Fruit fly (Drosophila melanogaster) whole organism, embryonic: ENCODE measurements around the gene CG43618.
A peak's percentile ranks its signal among the peaks of the same experiment; 100 is the strongest.

ENCODE experiments used
- Adf1 ChIP-seq: fragments of 200-800 bp; sonication (Bioruptor generic); IDR thresholded peaks from 2 replicates; pipeline ENCODE4 v1.3.6; 2022; ENCODE audit warnings: missing biosample characterization, missing genetic modification characterization
- B-H2 ChIP-seq: fragments of 200-800 bp; sonication (Bioruptor generic); optimal IDR thresholded peaks from 2 replicates; lab custom pipeline; 2018; ENCODE audit warnings: missing biosample characterization, mild to moderate bottlenecking, missing genetic modification characterization
- CG10147 ChIP-seq: fragments of 200-800 bp; sonication (Bioruptor generic); optimal IDR thresholded peaks from 2 replicates; lab custom pipeline; 2019; ENCODE audit warnings: missing biosample characterization, mild to moderate bottlenecking, missing genetic modification characterization, moderate library complexity
- CG10267 ChIP-seq: fragments of 200-800 bp; sonication (Bioruptor generic); optimal IDR thresholded peaks from 2 replicates; lab custom pipeline; 2018; ENCODE audit warnings: missing biosample characterization, mild to moderate bottlenecking, missing genetic modification characterization, moderate library complexity
- CG10543 ChIP-seq: fragments of 200-800 bp; sonication (Bioruptor generic); optimal IDR thresholded peaks from 3 replicates; lab custom pipeline; 2017; ENCODE audit warnings: missing biosample characterization, mild to moderate bottlenecking, missing genetic modification characterization, moderate library complexity
- CG12659 ChIP-seq: fragments of 200-800 bp; sonication (Bioruptor generic); optimal IDR thresholded peaks from 3 replicates; lab custom pipeline; 2017; ENCODE audit warnings: mild to moderate bottlenecking, missing biosample characterization, missing genetic modification reagents, missing genetic modification characterization
- CG17829 ChIP-seq: fragments of 200-800 bp; optimal IDR thresholded peaks from 2 replicates; lab custom pipeline; 2019; ENCODE audit warnings: missing biosample characterization, mild to moderate bottlenecking, missing genetic modification characterization, moderate library complexity
- CG2116 ChIP-seq: fragments of 200-800 bp; sonication (Bioruptor generic); optimal IDR thresholded peaks from 3 replicates; lab custom pipeline; 2018; ENCODE audit warnings: missing biosample characterization, mild to moderate bottlenecking, missing genetic modification characterization
- CG32532 ChIP-seq: fragments of 200-800 bp; sonication (Bioruptor generic); IDR thresholded peaks from 2 replicates; pipeline ENCODE4 v1.3.6; 2022; ENCODE audit warnings: missing biosample characterization, missing genetic modification characterization
- CG3995 ChIP-seq: fragments of 200-800 bp; sonication (Bioruptor generic); optimal IDR thresholded peaks from 3 replicates; lab custom pipeline; 2016; ENCODE audit warnings: missing biosample characterization, missing genetic modification characterization
- CG6175 ChIP-seq: fragments of 200-800 bp; sonication (Bioruptor generic); IDR thresholded peaks from 3 replicates; pipeline ENCODE4 v1.3.6; 2022; ENCODE audit warnings: missing biosample characterization, missing genetic modification characterization
- CG7786 ChIP-seq: fragments of 200-800 bp; sonication (Bioruptor generic); optimal IDR thresholded peaks from 2 replicates; lab custom pipeline; 2016; ENCODE audit warnings: missing biosample characterization, missing genetic modification characterization
- CG8478 ChIP-seq: fragments of >200 bp; optimal IDR thresholded peaks from 2 replicates; lab custom pipeline; 2018
- CG8924 ChIP-seq: fragments of 200-800 bp; optimal IDR thresholded peaks from 3 replicates; lab custom pipeline; 2019; ENCODE audit warnings: missing biosample characterization, mild to moderate bottlenecking, missing genetic modification characterization, moderate library complexity
- CG9876 ChIP-seq: fragments of 200-800 bp; sonication (Bioruptor generic); optimal IDR thresholded peaks from 2 replicates; lab custom pipeline; 2016; ENCODE audit warnings: missing biosample characterization, missing genetic modification characterization
- Dp ChIP-seq: fragments of 200-800 bp; sonication (Bioruptor generic); optimal IDR thresholded peaks from 2 replicates; lab custom pipeline; 2018; ENCODE audit warnings: missing biosample characterization, mild to moderate bottlenecking, missing genetic modification characterization, moderate library complexity
- Elba2 ChIP-seq: fragments of 200-800 bp; sonication (Bioruptor generic); optimal IDR thresholded peaks from 3 replicates; lab custom pipeline; 2016; ENCODE audit warnings: missing biosample characterization, missing genetic modification characterization
- Fer1 ChIP-seq: fragments of 200-800 bp; sonication (Bioruptor generic); optimal IDR thresholded peaks from 2 replicates; lab custom pipeline; 2017; ENCODE audit warnings: missing biosample characterization, mild to moderate bottlenecking, missing genetic modification characterization
- Lhr ChIP-seq: fragments of 200-800 bp; sonication (Bioruptor generic); optimal IDR thresholded peaks from 3 replicates; lab custom pipeline; 2017; ENCODE audit warnings: mild to moderate bottlenecking, missing biosample characterization, missing genetic modification reagents, missing genetic modification characterization
- MESR4 ChIP-seq: fragments of 200-800 bp; sonication (Bioruptor generic); optimal IDR thresholded peaks from 2 replicates; lab custom pipeline; 2018; ENCODE audit warnings: missing biosample characterization, mild to moderate bottlenecking, missing genetic modification characterization, moderate library complexity
- Max ChIP-seq: fragments of 200-800 bp; sonication (Bioruptor generic); optimal IDR thresholded peaks from 2 replicates; lab custom pipeline; 2016; ENCODE audit warnings: missing biosample characterization, mild to moderate bottlenecking, missing genetic modification characterization
- NC2β ChIP-seq: fragments of 200-800 bp; sonication (Bioruptor generic); optimal IDR thresholded peaks from 2 replicates; lab custom pipeline; 2016; ENCODE audit warnings: missing biosample characterization, missing genetic modification characterization
- Optix ChIP-seq: fragments of 200-800 bp; sonication (Bioruptor generic); IDR thresholded peaks from 3 replicates; pipeline ENCODE4 v1.3.6; 2022; ENCODE audit warnings: missing biosample characterization, missing genetic modification characterization
- Pdp1 ChIP-seq, 2 experiments: fragments of 200-800 bp; sonication (Bioruptor generic); optimal IDR thresholded peaks; 3 replicates each; lab custom pipeline; 2016; ENCODE audit warnings: missing biosample characterization in 2 of 2, missing genetic modification characterization in 2 of 2, mild to moderate bottlenecking in 1 of 2, moderate library complexity in 1 of 2
- Ptx1 ChIP-seq: fragments of 200-800 bp; sonication (Bioruptor generic); IDR thresholded peaks from 2 replicates; pipeline ENCODE4 v1.3.6; 2022; ENCODE audit warnings: missing biosample characterization, missing genetic modification characterization
- Rfx ChIP-seq: fragments of 200-800 bp; sonication (Bioruptor generic); IDR thresholded peaks from 2 replicates; pipeline ENCODE4 v1.3.6; 2022; ENCODE audit warnings: missing biosample characterization, missing genetic modification characterization
- Vsx1 ChIP-seq: fragments of 200-800 bp; sonication (Bioruptor generic); optimal IDR thresholded peaks from 2 replicates; lab custom pipeline; 2017; ENCODE audit warnings: missing biosample characterization, mild to moderate bottlenecking, missing genetic modification characterization, missing genetic modification reagents
- aop ChIP-seq: fragments of 200-800 bp; sonication (Bioruptor generic); IDR thresholded peaks from 2 replicates; pipeline ENCODE4 v1.3.6; 2022; ENCODE audit warnings: missing biosample characterization, missing genetic modification characterization
- ase ChIP-seq: fragments of 200-800 bp; sonication (Bioruptor generic); IDR thresholded peaks from 3 replicates; pipeline ENCODE4 v1.3.6; 2022; ENCODE audit warnings: missing biosample characterization, missing genetic modification characterization
- crp ChIP-seq, 2 experiments: fragments of 200-800 bp; sonication (Bioruptor generic); optimal IDR thresholded peaks; 2 replicates in 1 of 2; 3 replicates in 1 of 2; lab custom pipeline; 2017; ENCODE audit warnings: missing biosample characterization in 2 of 2, missing genetic modification characterization in 2 of 2, mild to moderate bottlenecking in 1 of 2, moderate library complexity in 1 of 2
- da ChIP-seq: fragments of 200-800 bp; sonication (Bioruptor generic); optimal IDR thresholded peaks from 2 replicates; lab custom pipeline; 2016; ENCODE audit warnings: missing biosample characterization, missing genetic modification characterization
- danr ChIP-seq: fragments of 200-800 bp; sonication (Bioruptor generic); IDR thresholded peaks from 2 replicates; pipeline ENCODE4 v1.3.6; 2022; ENCODE audit warnings: missing biosample characterization, missing genetic modification characterization
- dm ChIP-seq: fragments of 200-800 bp; sonication (Bioruptor generic); optimal IDR thresholded peaks from 3 replicates; lab custom pipeline; 2016; ENCODE audit warnings: missing biosample characterization, missing genetic modification characterization
- fd3F ChIP-seq: fragments of 200-800 bp; sonication (Bioruptor generic); optimal IDR thresholded peaks from 2 replicates; lab custom pipeline; 2018; ENCODE audit warnings: missing biosample characterization, mild to moderate bottlenecking, missing genetic modification characterization, moderate library complexity
- gfzf ChIP-seq: fragments of 200-800 bp; sonication (Bioruptor generic); optimal IDR thresholded peaks from 2 replicates; lab custom pipeline; 2016; ENCODE audit warnings: missing biosample characterization, mild to moderate bottlenecking, missing genetic modification characterization, moderate library complexity
- gro ChIP-seq: fragments of 200-800 bp; sonication (Bioruptor generic); optimal IDR thresholded peaks from 2 replicates; lab custom pipeline; 2016; ENCODE audit warnings: missing biosample characterization, missing genetic modification characterization
- hb ChIP-seq: fragments of 200-800 bp; sonication (Bioruptor generic); IDR thresholded peaks from 3 replicates; pipeline ENCODE4 v1.3.6; 2022; ENCODE audit warnings: missing biosample characterization, missing genetic modification characterization; ENCODE audit not compliant: partially characterized antibody
- jumu ChIP-seq: fragments of 200-800 bp; sonication (Bioruptor generic); optimal IDR thresholded peaks from 3 replicates; lab custom pipeline; 2016; ENCODE audit warnings: missing biosample characterization, missing genetic modification characterization
- kay ChIP-seq: fragments of 200-800 bp; sonication (Bioruptor generic); optimal IDR thresholded peaks from 2 replicates; lab custom pipeline; 2016; ENCODE audit warnings: missing biosample characterization, missing genetic modification characterization
- nerfin-1 ChIP-seq: fragments of 200-800 bp; sonication (Bioruptor generic); optimal IDR thresholded peaks from 3 replicates; lab custom pipeline; 2019; ENCODE audit warnings: missing biosample characterization, mild to moderate bottlenecking, missing genetic modification characterization, moderate library complexity
- nom ChIP-seq: fragments of 200-800 bp; sonication (Bioruptor generic); optimal IDR thresholded peaks from 2 replicates; lab custom pipeline; 2017; ENCODE audit warnings: missing biosample characterization, missing genetic modification characterization, mild to moderate bottlenecking, moderate library complexity, missing genetic modification reagents
- org-1 ChIP-seq: fragments of 200-800 bp; sonication (Bioruptor generic); optimal IDR thresholded peaks from 2 replicates; lab custom pipeline; 2017; ENCODE audit warnings: missing biosample characterization, missing genetic modification characterization
- phol ChIP-seq: fragments of 200-800 bp; sonication (Bioruptor generic); optimal IDR thresholded peaks from 3 replicates; lab custom pipeline; 2018; ENCODE audit warnings: missing biosample characterization, mild to moderate bottlenecking, missing genetic modification characterization, moderate library complexity
- pita ChIP-seq: fragments of 200-800 bp; sonication (Bioruptor generic); optimal IDR thresholded peaks from 2 replicates; lab custom pipeline; 2017; ENCODE audit warnings: missing biosample characterization, mild to moderate bottlenecking, missing genetic modification characterization
- sens ChIP-seq: fragments of 200-800 bp; sonication (Bioruptor generic); peaks from one replicate; lab custom pipeline; 2016; ENCODE audit warnings: missing biosample characterization, missing genetic modification characterization
- shn ChIP-seq: fragments of 200-800 bp; sonication (Bioruptor generic); optimal IDR thresholded peaks from 3 replicates; lab custom pipeline; 2016; ENCODE audit warnings: missing biosample characterization, missing genetic modification characterization
- sisA ChIP-seq: fragments of 200-800 bp; sonication (Bioruptor generic); IDR thresholded peaks from 2 replicates; pipeline ENCODE4 v1.3.6; 2022; ENCODE audit warnings: missing biosample characterization, missing genetic modification characterization
- tna ChIP-seq: fragments of 200-800 bp; sonication (Bioruptor generic); IDR thresholded peaks from 2 replicates; pipeline ENCODE4 v1.3.6; 2022; ENCODE audit warnings: missing biosample characterization, missing genetic modification characterization; ENCODE audit not compliant: partially characterized antibody
- vfl ChIP-seq: fragments of 200-800 bp; sonication (Bioruptor generic); optimal IDR thresholded peaks from 2 replicates; lab custom pipeline; 2016; ENCODE audit warnings: missing biosample characterization, missing genetic modification characterization
- wek ChIP-seq: fragments of 200-800 bp; sonication (Bioruptor generic); optimal IDR thresholded peaks from 3 replicates; lab custom pipeline; 2018; ENCODE audit warnings: missing biosample characterization, mild to moderate bottlenecking, missing genetic modification characterization, moderate library complexity

Gene CG43618

dm6 chr3R:8030151-8030899, 18.6 kb upstream of the CG43618 start, which contains the start of the genes CG10903 and CG2747 (continued):
- TF ChIP-seq vfl (GFP tag; lab: Kevin White, UChicago): no peak
- no peak for TF ChIP-seq ase (GFP tag; lab: Robert Waterston, UW)
- peak; percentile 82 for TF ChIP-seq MESR4 (GFP tag; lab: Kevin White, UChicago)
- TF ChIP-seq nom: no peak
- no peak for TF ChIP-seq kay
- TF ChIP-seq Lhr (GFP tag; lab: Kevin White, UChicago): no peak
- no peak for TF ChIP-seq CG9876 (GFP tag; lab: Kevin White, UChicago)
- TF ChIP-seq Rfx (GFP tag; lab: Robert Waterston, UW): 0 out of 2 replicates have a peak, but pooled peaks have one; percentile 35
- TF ChIP-seq gfzf (GFP tag; lab: Kevin White, UChicago): no peak
- TF ChIP-seq shn: no peak
- no peak for TF ChIP-seq org-1 (GFP tag; lab: Kevin White, UChicago)
- TF ChIP-seq hb (GFP tag; lab: Robert Waterston, UW): 0 out of 3 replicates have a peak, but pooled peaks have one; percentile 37
- no peak for TF ChIP-seq aop
- TF ChIP-seq tna (GFP tag; lab: Robert Waterston, UW): peak; percentile 35
- peak; percentile 5 for TF ChIP-seq B-H2 (GFP tag; lab: Kevin White, UChicago)
- TF ChIP-seq CG17829 (tag; lab: Kevin White, UChicago): peak; percentile 17
- peak; percentile 63 for TF ChIP-seq Max (GFP tag; lab: Kevin White, UChicago)
- TF ChIP-seq Fer1: peak; percentile 25
- TF ChIP-seq dm (GFP tag; lab: Kevin White, UChicago): peak; percentile 89
- peak; percentile 13 for TF ChIP-seq nerfin-1
- peak; percentile 61 for TF ChIP-seq CG2116 (GFP tag; lab: Kevin White, UChicago)
- no peak for TF ChIP-seq wek
- no peak for TF ChIP-seq CG6175 (GFP tag; lab: Robert Waterston, UW)
- no peak for TF ChIP-seq fd3F (GFP tag; lab: Kevin White, UChicago)
- TF ChIP-seq CG8478: no peak
- TF ChIP-seq jumu (GFP tag; lab: Kevin White, UChicago): no peak
- peak; percentile 11 for TF ChIP-seq CG10267 (tag; lab: Kevin White, UChicago)
- no peak for TF ChIP-seq NC2β (GFP tag; lab: Kevin White, UChicago)
- TF ChIP-seq danr (GFP tag; lab: Robert Waterston, UW): no peak
- TF ChIP-seq CG12659 (GFP tag; lab: Kevin White, UChicago): peak; percentile 56
- TF ChIP-seq Optix (GFP tag; lab: Robert Waterston, UW): no peak
- TF ChIP-seq CG10543 (GFP tag; lab: Kevin White, UChicago): peak; percentile 41
- peak; percentile 77 for TF ChIP-seq Vsx1 (GFP tag; lab: Kevin White, UChicago)
- peak; percentile 8 for TF ChIP-seq CG8924 (tag; lab: Kevin White, UChicago)
- TF ChIP-seq CG7786 (GFP tag; lab: Kevin White, UChicago): no peak
- TF ChIP-seq Adf1 (GFP tag; lab: Robert Waterston, UW): no peak
- no peak for TF ChIP-seq sisA (GFP tag; lab: Robert Waterston, UW)
- peak; percentile 66 to 94 for TF ChIP-seq crp (GFP tag; optimal IDR thresholded peaks at IDR 0.05; lab: Kevin White, UChicago)
- peak; percentile 45 for TF ChIP-seq CG3995 (GFP tag; lab: Kevin White, UChicago)
- peak; percentile 43 for TF ChIP-seq phol (tag; lab: Kevin White, UChicago)
- peak in 1 of 2 experiments; percentile 43 for TF ChIP-seq Pdp1 (GFP tag; optimal IDR thresholded peaks at IDR 0.05; lab: Kevin White, UChicago)
- peak; percentile 76 for TF ChIP-seq gro (GFP tag; lab: Kevin White, UChicago)
- peak; percentile 0 for TF ChIP-seq Dp
- no peak for TF ChIP-seq Elba2 (GFP tag; lab: Kevin White, UChicago)
- no peak for TF ChIP-seq pita (GFP tag; lab: Kevin White, UChicago)
- TF ChIP-seq CG32532 (GFP tag; lab: Robert Waterston, UW): no peak
- no peak for TF ChIP-seq Ptx1 (GFP tag; lab: Robert Waterston, UW)
- peak; percentile 50 for TF ChIP-seq CG10147 (GFP tag; lab: Kevin White, UChicago)
- TF ChIP-seq da (GFP tag; lab: Kevin White, UChicago): no peak
- peak; percentile 67 for TF ChIP-seq sens (GFP tag; lab: Kevin White, UChicago)
